ENCODE assay signal across 2 fruit fly cellular contexts in the genomic region with DNA sequence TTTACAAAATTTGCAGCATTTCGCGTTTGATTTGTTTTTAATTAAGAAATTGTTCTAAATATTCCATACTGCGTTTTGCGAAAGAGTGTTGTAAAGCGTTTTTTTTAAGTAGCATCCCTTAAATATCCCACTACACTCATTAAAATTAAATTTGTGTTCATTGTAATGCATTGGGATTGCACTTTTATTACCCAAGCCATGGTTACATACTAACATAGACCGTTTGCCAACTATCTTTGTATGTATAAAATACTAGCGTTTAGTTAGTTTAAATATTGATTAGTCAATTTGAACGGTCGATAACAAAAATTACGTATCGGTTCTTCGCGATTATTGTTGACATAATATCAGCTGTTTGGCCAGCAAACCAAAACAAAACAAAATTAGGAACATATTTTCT.
TF ChIP-seq lines count a peak whose summit lies in the region.

A gene (minus strand): TSS at position 39 of the 400 bp plus-strand sequence.
A gene (plus strand): TSS at position 203 of the 400 bp plus-strand sequence.

TF ChIP-seq in whole organism, embryonic, 481 proteins besides CTCF, POLR2A, EP300 and RAD21 (continued from another document and continues in another):
- TF ChIP-seq CG17361 (GFP tag; IDR thresholded peaks at IDR 0.05; lab: Robert Waterston, UW) = peak; percentile 68; the same call in 2 of the 3 replicates
- TF ChIP-seq CG6765 (GFP tag; optimal IDR thresholded peaks at IDR 0.05; lab: Kevin White, UChicago) = no peak
- no peak for TF ChIP-seq GATAe (GFP tag; conservative IDR thresholded peaks at IDR 0.05; lab: Robert Waterston, UW)
- peak; percentile 51 for TF ChIP-seq luna (GFP tag; optimal IDR thresholded peaks at IDR 0.05; lab: Kevin White, UChicago)
- TF ChIP-seq otp (GFP tag; IDR thresholded peaks at IDR 0.05; lab: Robert Waterston, UW) = peak; percentile 28; the same call in 1 of the 3 replicates
- TF ChIP-seq insv (GFP tag; optimal IDR thresholded peaks at IDR 0.05; lab: Kevin White, UChicago) = peak in 1 of 2 experiments; percentile 63
- TF ChIP-seq bcd (GFP tag; optimal IDR thresholded peaks at IDR 0.05; lab: Kevin White, UChicago) = peak; percentile 51
- TF ChIP-seq p53 (GFP tag; optimal IDR thresholded peaks at IDR 0.05; lab: Kevin White, UChicago) = peak; percentile 45
- no peak for TF ChIP-seq H15 (GFP tag; IDR thresholded peaks at IDR 0.05; lab: Robert Waterston, UW)
- TF ChIP-seq her (GFP tag; optimal IDR thresholded peaks at IDR 0.05; lab: Kevin White, UChicago) = peak; percentile 66
- TF ChIP-seq CHES-1-like (GFP tag; optimal IDR thresholded peaks at IDR 0.05; lab: Kevin White, UChicago) = peak; percentile 79
- TF ChIP-seq Nf-YA (GFP tag; IDR thresholded peaks at IDR 0.05; lab: Robert Waterston, UW) = no peak
- no peak for TF ChIP-seq gsb (GFP tag; IDR thresholded peaks at IDR 0.05; lab: Robert Waterston, UW)
- no peak for TF ChIP-seq Ptx1 (GFP tag; IDR thresholded peaks at IDR 0.05; lab: Robert Waterston, UW)
- peak; percentile 59 for TF ChIP-seq CG13287 (GFP tag; IDR thresholded peaks at IDR 0.05; lab: Robert Waterston, UW; ENCODE audit: partially characterized antibody)
- 0 out of 2 replicates have a peak, but pooled peaks have one; percentile 12 for TF ChIP-seq ara (GFP tag; IDR thresholded peaks at IDR 0.05; lab: Robert Waterston, UW)
- TF ChIP-seq Lpt (GFP tag; optimal IDR thresholded peaks at IDR 0.05; lab: Kevin White, UChicago) = no peak
- peak; percentile 58 for TF ChIP-seq Hmr (GFP tag; optimal IDR thresholded peaks at IDR 0.05; lab: Kevin White, UChicago)
- TF ChIP-seq Ada2b (GFP tag; IDR thresholded peaks at IDR 0.05; lab: Robert Waterston, UW) = no peak
- TF ChIP-seq z (GFP tag; IDR thresholded peaks at IDR 0.05; lab: Robert Waterston, UW) = no peak
- TF ChIP-seq CG12744 (GFP tag; optimal IDR thresholded peaks at IDR 0.05; lab: Kevin White, UChicago) = peak; percentile 17
- TF ChIP-seq zfh2 (GFP tag; optimal IDR thresholded peaks at IDR 0.05; lab: Kevin White, UChicago) = peak; percentile 78
- TF ChIP-seq lbe (GFP tag; optimal IDR thresholded peaks at IDR 0.05; lab: Kevin White, UChicago) = peak; percentile 81
- peak; percentile 72 for TF ChIP-seq CG18599 (GFP tag; optimal IDR thresholded peaks at IDR 0.05; lab: Kevin White, UChicago)
- TF ChIP-seq Dp (GFP tag; optimal IDR thresholded peaks at IDR 0.05; lab: Kevin White, UChicago) = peak; percentile 59
- TF ChIP-seq jumu (GFP tag; optimal IDR thresholded peaks at IDR 0.05; lab: Kevin White, UChicago) = peak; percentile 65
- no peak for TF ChIP-seq odd (GFP tag; optimal IDR thresholded peaks at IDR 0.05; lab: Kevin White, UChicago)
- TF ChIP-seq CG7357 (GFP tag; IDR thresholded peaks at IDR 0.05; lab: Robert Waterston, UW) = no peak
- peak; percentile 71 for TF ChIP-seq CG12155 (GFP tag; optimal IDR thresholded peaks at IDR 0.05; lab: Kevin White, UChicago)
- TF ChIP-seq corto (GFP tag; optimal IDR thresholded peaks at IDR 0.05; lab: Kevin White, UChicago) = no peak
- TF ChIP-seq Mad (GFP tag; optimal IDR thresholded peaks at IDR 0.05; lab: Kevin White, UChicago) = peak; percentile 68
- peak; percentile 77 for TF ChIP-seq lab (GFP tag; optimal IDR thresholded peaks at IDR 0.05; lab: Kevin White, UChicago)
- TF ChIP-seq Doc3 (GFP tag; IDR thresholded peaks at IDR 0.05; lab: Robert Waterston, UW; ENCODE audit: partially characterized antibody) = no peak; the same call in 2 of the 3 replicates
- TF ChIP-seq CG32772 (GFP tag; IDR thresholded peaks at IDR 0.05; lab: Robert Waterston, UW) = no peak
- TF ChIP-seq CG8944 (GFP tag; optimal IDR thresholded peaks at IDR 0.05; lab: Kevin White, UChicago) = peak; percentile 63
- TF ChIP-seq ham (GFP tag; IDR thresholded peaks at IDR 0.05; lab: Robert Waterston, UW) = no peak
- TF ChIP-seq Aef1 (GFP tag; IDR thresholded peaks at IDR 0.05; lab: Robert Waterston, UW) = peak; percentile 43; the same call in 2 of the 3 replicates
- peak; percentile 73 for TF ChIP-seq CG15514 (GFP tag; optimal IDR thresholded peaks at IDR 0.05; lab: Kevin White, UChicago)
- peak; percentile 18 for TF ChIP-seq kay (GFP tag; optimal IDR thresholded peaks at IDR 0.05; lab: Kevin White, UChicago)
- peak; percentile 48; the same call in 1 of the 3 replicates for TF ChIP-seq CG11695 (GFP tag; IDR thresholded peaks at IDR 0.05; lab: Robert Waterston, UW)
- no peak for TF ChIP-seq kah (GFP tag; optimal IDR thresholded peaks at IDR 0.05; lab: Kevin White, UChicago)
- TF ChIP-seq CG6254 (GFP tag; optimal IDR thresholded peaks at IDR 0.05; lab: Kevin White, UChicago) = no peak
- no peak for TF ChIP-seq CG11093 (GFP tag; IDR thresholded peaks at IDR 0.05; lab: Robert Waterston, UW)
- no peak for TF ChIP-seq CG10274 (GFP tag; optimal IDR thresholded peaks at IDR 0.05; lab: Kevin White, UChicago)
- no peak for TF ChIP-seq dimm (GFP tag; IDR thresholded peaks at IDR 0.05; lab: Robert Waterston, UW)
- TF ChIP-seq fd102C (GFP tag; optimal IDR thresholded peaks at IDR 0.05; lab: Kevin White, UChicago) = no peak
- TF ChIP-seq HLH3B (GFP tag; IDR thresholded peaks at IDR 0.05; lab: Robert Waterston, UW) = no peak
- peak; percentile 67; the same call in 1 of the 2 replicates for TF ChIP-seq slbo (GFP tag; IDR thresholded peaks at IDR 0.05; lab: Robert Waterston, UW)
- TF ChIP-seq zen2 (GFP tag; IDR thresholded peaks at IDR 0.05; lab: Robert Waterston, UW; ENCODE audit: partially characterized antibody) = no peak; the same call in 2 of the 3 replicates
- peak; percentile 47; the same call in 1 of the 2 replicates for TF ChIP-seq NFAT (GFP tag; IDR thresholded peaks at IDR 0.05; lab: Robert Waterston, UW)
- peak; percentile 70 to 76 for TF ChIP-seq dpn (GFP tag; optimal IDR thresholded peaks at IDR 0.05; lab: Kevin White, UChicago)
- TF ChIP-seq D19B (GFP tag; optimal IDR thresholded peaks at IDR 0.05; lab: Kevin White, UChicago) = no peak
- TF ChIP-seq repo (GFP tag; optimal IDR thresholded peaks at IDR 0.05; lab: Kevin White, UChicago) = peak; percentile 51
- no peak for TF ChIP-seq gce (GFP tag; IDR thresholded peaks at IDR 0.05; lab: Robert Waterston, UW)
- peak; percentile 4 for TF ChIP-seq Hand (GFP tag; optimal IDR thresholded peaks at IDR 0.05; lab: Kevin White, UChicago)
- TF ChIP-seq CG7786 (GFP tag; optimal IDR thresholded peaks at IDR 0.05; lab: Kevin White, UChicago) = peak; percentile 49
- no peak for TF ChIP-seq CG17328 (GFP tag; IDR thresholded peaks at IDR 0.05; lab: Robert Waterston, UW)
- no peak for TF ChIP-seq sim (GFP tag; IDR thresholded peaks at IDR 0.05; lab: Robert Waterston, UW)
- no peak for TF ChIP-seq Stat92E (GFP tag; optimal IDR thresholded peaks at IDR 0.05; lab: Kevin White, UChicago)
- peak; percentile 68 for TF ChIP-seq pho (GFP tag; optimal IDR thresholded peaks at IDR 0.05; lab: Kevin White, UChicago)
- TF ChIP-seq CG9609 (GFP tag; optimal IDR thresholded peaks at IDR 0.05; lab: Kevin White, UChicago) = peak; percentile 61
- TF ChIP-seq CG2202 (tag; optimal IDR thresholded peaks at IDR 0.05; lab: Kevin White, UChicago) = peak; percentile 23

TF ChIP-seq in whole organism, prepupa, 60 proteins besides CTCF, POLR2A, EP300 and RAD21 (continued from another document):
- TF ChIP-seq Sox15 (GFP tag; optimal IDR thresholded peaks at IDR 0.05; lab: Kevin White, UChicago) (peak; percentile 37), CG11294 (GFP tag; IDR thresholded peaks at IDR 0.05; lab: Robert Waterston, UW) (no peak), Sox102F (GFP tag; optimal IDR thresholded peaks at IDR 0.05; lab: Kevin White, UChicago) (peak; percentile 73), fkh (GFP tag; optimal IDR thresholded peaks at IDR 0.05; lab: Kevin White, UChicago) (peak; percentile 96), CG15336 (GFP tag; IDR thresholded peaks at IDR 0.05; lab: Robert Waterston, UW) (0 out of 2 replicates have a peak, but pooled peaks have one; percentile 33), CG11902 (GFP tag; optimal IDR thresholded peaks at IDR 0.05; lab: Kevin White, UChicago) (peak; percentile 19), CG8632 (GFP tag; optimal IDR thresholded peaks at IDR 0.05; lab: Kevin White, UChicago) (peak; percentile 9), CG6808 (GFP tag; optimal IDR thresholded peaks at IDR 0.05; lab: Kevin White, UChicago) (no peak), CG3919 (GFP tag; optimal IDR thresholded peaks at IDR 0.05; lab: Kevin White, UChicago) (peak; percentile 73), CG6276 (GFP tag; optimal IDR thresholded peaks at IDR 0.05; lab: Kevin White, UChicago) (no peak), esn (GFP tag; optimal IDR thresholded peaks at IDR 0.05; lab: Kevin White, UChicago) (peak; percentile 83)
TF ChIP-seq in whole organism, prepupa: peak in this region for 42.
